Fruit fly (Drosophila melanogaster) whole organism: ENCODE measurements around the gene Vps33B.

Experiments
- CG8478 ChIP-seq: fragments of >200 bp; optimal IDR thresholded peaks from 2 replicates; lab custom pipeline; 2018; ENCODE audit warnings: inconsistent platforms
- Dll ChIP-seq: fragments of >200 bp; optimal IDR thresholded peaks from 2 replicates; lab custom pipeline; 2017
- EcR ChIP-seq, 2 experiments: fragments of >200 bp; optimal IDR thresholded peaks; 2 replicates each; lab custom pipeline; 2017; ENCODE audit warnings: missing biosample characterization in 2 of 2, missing genetic modification characterization in 2 of 2, missing genetic modification reagents in 2 of 2
- pan ChIP-seq: fragments of >200 bp; optimal IDR thresholded peaks from 2 replicates; lab custom pipeline; 2017
- psq ChIP-seq: fragments of >200 bp; optimal IDR thresholded peaks from 2 replicates; lab custom pipeline; 2017
- usp ChIP-seq: fragments of >200 bp; optimal IDR thresholded peaks from 2 replicates; lab custom pipeline; 2017; ENCODE audit warnings: missing biosample characterization, missing genetic modification characterization, mixed read lengths

Gene Vps33B

DNA sequence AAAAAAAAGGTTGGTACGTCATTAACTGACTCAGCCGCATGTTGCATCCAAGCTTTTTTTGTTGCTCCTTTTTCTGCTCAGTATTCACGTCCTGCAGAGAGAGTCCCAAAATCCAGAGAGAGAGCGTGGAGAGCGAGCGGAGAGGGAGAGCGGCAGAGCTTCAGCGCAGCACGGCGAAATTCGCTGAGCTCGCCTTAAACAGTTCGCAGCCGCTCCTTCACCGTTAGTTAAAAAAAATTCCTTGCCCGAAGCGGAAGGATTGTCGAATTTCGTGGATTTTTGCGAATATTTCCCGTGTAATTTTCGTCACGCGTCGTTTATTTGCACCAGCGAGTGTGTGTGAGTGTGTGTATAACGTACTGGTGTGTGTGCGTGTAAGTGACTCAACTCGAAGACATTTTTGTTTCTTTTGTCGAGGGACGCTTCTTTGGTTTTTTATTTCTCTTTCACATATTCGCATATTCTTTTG lies 44.8 kb downstream of the Vps33B start:
- TF ChIP-seq Dll (lab: Kevin White, UChicago) (no peak), psq (no peak), usp (GFP tag; lab: Kevin White, UChicago) (no peak), EcR (GFP tag; optimal IDR thresholded peaks at IDR 0.05; lab: Kevin White, UChicago) (no peak), pan (no peak), CG8478 (lab: Kevin White, UChicago) (no peak)

- TF ChIP-seq Dll (lab: Kevin White, UChicago) (no peak), psq (no peak), EcR (GFP tag; optimal IDR thresholded peaks at IDR 0.05; lab: Kevin White, UChicago) (no peak), usp (GFP tag; lab: Kevin White, UChicago) (no peak), CG8478 (lab: Kevin White, UChicago) (no peak), pan (no peak)
Observed at dm6 chr3R:25518584-25518983, 45.3 kb downstream of the Vps33B start.

- TF ChIP-seq Dll (lab: Kevin White, UChicago) (no peak), psq (no peak), CG8478 (lab: Kevin White, UChicago) (no peak), EcR (GFP tag; optimal IDR thresholded peaks at IDR 0.05; lab: Kevin White, UChicago) (no peak), pan (no peak), usp (GFP tag; lab: Kevin White, UChicago) (no peak)
Observed at dm6 chr3R:25519465-25520071, 46.3 kb downstream of the Vps33B start.
